Worm (Caenorhabditis elegans) whole organism, mixed stage, embryonic: ENCODE measurements around the gene B0507.4.

Experiments
- M03D4.4 ChIP-seq: sonication (generic microtip); optimal IDR thresholded peaks from 2 replicates; lab custom pipeline; 2017; ENCODE audit warnings: mild to moderate bottlenecking, missing genetic modification characterization, missing compliant biosample characterization
- bed-3 ChIP-seq: fragments of 200-800 bp; sonication (Bioruptor generic); optimal IDR thresholded peaks from 3 replicates; lab custom pipeline; 2018; ENCODE audit warnings: mild to moderate bottlenecking, missing genetic modification characterization, moderate library complexity, missing compliant biosample characterization
- blmp-1 ChIP-seq: fragments of 150-350 bp; optimal IDR thresholded peaks from 2 replicates; lab custom pipeline; 2014; ENCODE audit warnings: missing biosample characterization, missing genetic modification characterization
- ceh-39 ChIP-seq: fragments of 150-350 bp; optimal IDR thresholded peaks from 2 replicates; lab custom pipeline; 2014; ENCODE audit warnings: missing biosample characterization, missing genetic modification characterization
- ceh-83 ChIP-seq: fragments of 200-800 bp; sonication (Bioruptor generic); optimal IDR thresholded peaks from 2 replicates; lab custom pipeline; 2018; ENCODE audit warnings: mild to moderate bottlenecking, missing genetic modification characterization, missing compliant biosample characterization
- ces-1 ChIP-seq: fragments of 150-350 bp; optimal IDR thresholded peaks from 2 replicates; lab custom pipeline; 2014; ENCODE audit warnings: missing biosample characterization, missing genetic modification reagents, missing genetic modification characterization
- cnd-1 ChIP-seq: fragments of 200-800 bp; sonication (Bioruptor generic); optimal IDR thresholded peaks from 2 replicates; lab custom pipeline; 2018; ENCODE audit warnings: mild to moderate bottlenecking, missing genetic modification characterization, missing compliant biosample characterization
- drap-1 ChIP-seq: fragments of 200-800 bp; sonication (Bioruptor generic); optimal IDR thresholded peaks from 3 replicates; lab custom pipeline; 2018; ENCODE audit warnings: mild to moderate bottlenecking, missing genetic modification characterization, missing compliant biosample characterization
- elt-1 ChIP-seq: sonication (generic microtip); optimal IDR thresholded peaks from 2 replicates; lab custom pipeline; 2017; ENCODE audit warnings: missing genetic modification characterization, mild to moderate bottlenecking, missing compliant biosample characterization, antibody characterized with exemption, moderate library complexity, borderline replicate concordance; ENCODE audit not compliant: insufficient read depth
- elt-3 ChIP-seq: fragments of 150-350 bp; optimal IDR thresholded peaks from 2 replicates; lab custom pipeline; 2014; ENCODE audit warnings: missing biosample characterization, missing genetic modification characterization
- flh-1 ChIP-seq: fragments of 200-800 bp; sonication (Bioruptor generic); optimal IDR thresholded peaks from 2 replicates; lab custom pipeline; 2018; ENCODE audit warnings: mild to moderate bottlenecking, missing genetic modification characterization, moderate library complexity, missing compliant biosample characterization
- ham-2 ChIP-seq: fragments of 200-800 bp; sonication (Bioruptor generic); optimal IDR thresholded peaks from 2 replicates; lab custom pipeline; 2018; ENCODE audit warnings: mild to moderate bottlenecking, missing genetic modification characterization, missing compliant biosample characterization
- hlh-1 ChIP-seq: fragments of 150-350 bp; optimal IDR thresholded peaks from 2 replicates; lab custom pipeline; 2014; ENCODE audit warnings: missing biosample characterization, missing genetic modification reagents, missing genetic modification characterization
- lin-13 ChIP-seq: fragments of 150-350 bp; optimal IDR thresholded peaks from 2 replicates; lab custom pipeline; 2014; ENCODE audit warnings: missing biosample characterization, missing genetic modification characterization
- lin-32 ChIP-seq: fragments of 200-800 bp; sonication (Bioruptor generic); optimal IDR thresholded peaks from 2 replicates; lab custom pipeline; 2018; ENCODE audit warnings: mild to moderate bottlenecking, missing genetic modification characterization, missing compliant biosample characterization
- lsy-2 ChIP-seq: fragments of 150-350 bp; optimal IDR thresholded peaks from 2 replicates; lab custom pipeline; 2014; ENCODE audit warnings: missing biosample characterization, missing genetic modification characterization
- mep-1 ChIP-seq: fragments of 150-350 bp; optimal IDR thresholded peaks from 2 replicates; lab custom pipeline; 2017; ENCODE audit warnings: missing biosample characterization, missing genetic modification reagents, missing genetic modification characterization, inconsistent platforms
- mls-2 ChIP-seq: sonication (generic microtip); optimal IDR thresholded peaks from 2 replicates; lab custom pipeline; 2016; ENCODE audit warnings: mild to moderate bottlenecking, missing genetic modification characterization, moderate library complexity, missing compliant biosample characterization
- nhr-12 ChIP-seq: fragments of 150-350 bp; optimal IDR thresholded peaks from 2 replicates; lab custom pipeline; 2014; ENCODE audit warnings: missing biosample characterization, missing genetic modification characterization
- nhr-2 ChIP-seq: fragments of 150-350 bp; optimal IDR thresholded peaks from 2 replicates; lab custom pipeline; 2014; ENCODE audit warnings: missing biosample characterization, missing genetic modification characterization
- nhr-237 ChIP-seq: fragments of 150-350 bp; optimal IDR thresholded peaks from 2 replicates; lab custom pipeline; 2014; ENCODE audit warnings: missing biosample characterization, missing genetic modification characterization
- nhr-28 ChIP-seq: fragments of 150-350 bp; optimal IDR thresholded peaks from 2 replicates; lab custom pipeline; 2014; ENCODE audit warnings: missing biosample characterization, missing genetic modification characterization
- nhr-76 ChIP-seq: sonication (generic microtip); optimal IDR thresholded peaks from 2 replicates; lab custom pipeline; 2017; ENCODE audit warnings: missing biosample characterization, missing genetic modification characterization
- pha-4 ChIP-seq: fragments of 150-350 bp; optimal IDR thresholded peaks from 2 replicates; lab custom pipeline; 2018; ENCODE audit warnings: missing biosample characterization, missing genetic modification reagents, missing genetic modification characterization
- sem-2 ChIP-seq: fragments of 200-800 bp; sonication (Bioruptor generic); optimal IDR thresholded peaks from 2 replicates; lab custom pipeline; 2018; ENCODE audit warnings: mild to moderate bottlenecking, missing genetic modification characterization, missing compliant biosample characterization
- snpc-4 ChIP-seq: fragments of 150-350 bp; optimal IDR thresholded peaks from 2 replicates; lab custom pipeline; 2014; ENCODE audit warnings: missing biosample characterization, missing genetic modification characterization
- sptf-1 ChIP-seq: sonication (generic microtip); optimal IDR thresholded peaks from 2 replicates; lab custom pipeline; 2017; ENCODE audit warnings: mild to moderate bottlenecking, missing genetic modification characterization, moderate library complexity, missing compliant biosample characterization
- tbx-8 ChIP-seq: fragments of 200-800 bp; sonication (Bioruptor generic); optimal IDR thresholded peaks from 2 replicates; lab custom pipeline; 2018; ENCODE audit warnings: mild to moderate bottlenecking, missing genetic modification characterization, moderate library complexity, missing compliant biosample characterization
- unc-120 ChIP-seq: sonication (generic microtip); optimal IDR thresholded peaks from 2 replicates; lab custom pipeline; 2017; ENCODE audit warnings: missing genetic modification characterization, missing compliant biosample characterization; ENCODE audit not compliant: poor library complexity, severe bottlenecking
- unc-39 ChIP-seq: fragments of 150-350 bp; optimal IDR thresholded peaks from 2 replicates; lab custom pipeline; 2014; ENCODE audit warnings: missing biosample characterization, missing genetic modification characterization
- unc-62 ChIP-seq: fragments of 150-350 bp; optimal IDR thresholded peaks from 2 replicates; lab custom pipeline; 2014; ENCODE audit warnings: missing biosample characterization, missing genetic modification reagents, missing genetic modification characterization
- zip-8 ChIP-seq: fragments of 150-350 bp; optimal IDR thresholded peaks from 2 replicates; lab custom pipeline; 2014; ENCODE audit warnings: missing biosample characterization, missing genetic modification characterization
- ztf-11 ChIP-seq: fragments of 150-350 bp; optimal IDR thresholded peaks from 2 replicates; lab custom pipeline; 2014; ENCODE audit warnings: missing biosample characterization, missing genetic modification characterization

Gene B0507.4

ce11 chrV:8785526-8785925 lies 30.8 kb downstream of the B0507.4 start:
- peak; percentile 55 for TF ChIP-seq tbx-8 (GFP tag; lab: Kevin White, UChicago)
- peak; percentile 6 for TF ChIP-seq lsy-2 (tag; lab: Kevin White, UChicago)
- peak; percentile 8 for TF ChIP-seq ceh-39 (tag; lab: Kevin White, UChicago)
- no peak for TF ChIP-seq snpc-4 (tag; lab: Kevin White, UChicago)
- TF ChIP-seq drap-1 (GFP tag; lab: Kevin White, UChicago): peak; percentile 64
- peak; percentile 11 for TF ChIP-seq lin-13 (tag; lab: Kevin White, UChicago)
- TF ChIP-seq unc-62 (GFP tag; lab: Kevin White, UChicago): peak; percentile 70
- peak; percentile 86 for TF ChIP-seq cnd-1 (tag; lab: Kevin White, UChicago)
- no peak for TF ChIP-seq lin-32
- peak; percentile 24 for TF ChIP-seq hlh-1 (tag; lab: Kevin White, UChicago)
- TF ChIP-seq mep-1 (tag; lab: Kevin White, UChicago): peak; percentile 23
- no peak for TF ChIP-seq nhr-237 (tag; lab: Kevin White, UChicago)
- peak; percentile 73 for TF ChIP-seq M03D4.4 (tag; lab: Kevin White, UChicago)
- TF ChIP-seq pha-4 (tag; lab: Kevin White, UChicago): peak; percentile 66
- TF ChIP-seq ztf-11: peak; percentile 91
- peak; percentile 63 for TF ChIP-seq unc-120 (tag; lab: Kevin White, UChicago)
- peak; percentile 27 for TF ChIP-seq ceh-83 (GFP tag; lab: Kevin White, UChicago)
- peak; percentile 46 for TF ChIP-seq mls-2 (tag; lab: Kevin White, UChicago)
- TF ChIP-seq elt-3 (tag; lab: Kevin White, UChicago): no peak
- TF ChIP-seq ham-2 (GFP tag; lab: Kevin White, UChicago): peak; percentile 96
- TF ChIP-seq sptf-1 (tag; lab: Kevin White, UChicago): peak; percentile 77

- TF ChIP-seq unc-39 (tag; lab: Kevin White, UChicago): no peak
- TF ChIP-seq zip-8: no peak
- no peak for TF ChIP-seq nhr-28
- TF ChIP-seq lin-32: no peak
- no peak for TF ChIP-seq elt-1 (tag; lab: Kevin White, UChicago)
- TF ChIP-seq ces-1 (GFP tag; lab: Kevin White, UChicago): no peak
- no peak for TF ChIP-seq M03D4.4 (tag; lab: Kevin White, UChicago)
- no peak for TF ChIP-seq drap-1 (GFP tag; lab: Kevin White, UChicago)
- no peak for TF ChIP-seq lsy-2 (tag; lab: Kevin White, UChicago)
- no peak for TF ChIP-seq ham-2 (GFP tag; lab: Kevin White, UChicago)
- TF ChIP-seq bed-3 (GFP tag; lab: Kevin White, UChicago): no peak
- TF ChIP-seq ceh-83 (GFP tag; lab: Kevin White, UChicago): no peak
- TF ChIP-seq ceh-39 (tag; lab: Kevin White, UChicago): no peak
- no peak for TF ChIP-seq pha-4 (tag; lab: Kevin White, UChicago)
- no peak for TF ChIP-seq elt-3 (tag; lab: Kevin White, UChicago)
- TF ChIP-seq mep-1 (tag; lab: Kevin White, UChicago): no peak
- TF ChIP-seq cnd-1 (tag; lab: Kevin White, UChicago): no peak
Observed at ce11 chrV:8786245-8786644, 31.5 kb downstream of the B0507.4 start, which contains the start of gene sup-37. sup-37 (plus strand) TSS chrV:8786545.

- TF ChIP-seq ham-2 (GFP tag; lab: Kevin White, UChicago) (no peak), unc-62 (GFP tag; lab: Kevin White, UChicago) (no peak), flh-1 (GFP tag; lab: Kevin White, UChicago) (no peak), zip-8 (no peak), nhr-12 (tag; lab: Kevin White, UChicago) (no peak), nhr-237 (tag; lab: Kevin White, UChicago) (no peak), ceh-83 (GFP tag; lab: Kevin White, UChicago) (no peak), nhr-76 (tag; lab: Kevin White, UChicago) (no peak), sptf-1 (tag; lab: Kevin White, UChicago) (no peak), lin-32 (no peak), mep-1 (tag; lab: Kevin White, UChicago) (no peak), blmp-1 (tag; lab: Kevin White, UChicago) (no peak), cnd-1 (tag; lab: Kevin White, UChicago) (no peak), nhr-2 (tag; lab: Kevin White, UChicago) (no peak), drap-1 (GFP tag; lab: Kevin White, UChicago) (no peak), snpc-4 (tag; lab: Kevin White, UChicago) (no peak), ceh-39 (tag; lab: Kevin White, UChicago) (no peak), lsy-2 (tag; lab: Kevin White, UChicago) (no peak), hlh-1 (tag; lab: Kevin White, UChicago) (no peak), sem-2 (GFP tag; lab: Kevin White, UChicago) (no peak)
Observed at ce11 chrV:8789345-8789744, 34.6 kb downstream of the B0507.4 start.
